Fruit fly (Drosophila melanogaster): Measurements from ENCODE around the gene RhoGEF3.

Gene RhoGEF3

dm6 chr3L:246644-247199, 30.5 kb upstream of the RhoGEF3 start (continued):
- peak; percentile 83 for TF ChIP-seq CG6791 (GFP tag; IDR thresholded peaks at IDR 0.05; ENCODE audit: partially characterized antibody)
- TF ChIP-seq Ssrp (tag; optimal IDR thresholded peaks at IDR 0.05) = no peak
- peak; percentile 78; the same call in 1 of the 2 replicates for TF ChIP-seq Rfx (GFP tag; IDR thresholded peaks at IDR 0.05)
- TF ChIP-seq CG17186 (GFP tag; optimal IDR thresholded peaks at IDR 0.05) = peak; percentile 67
- TF ChIP-seq tup (GFP tag; optimal IDR thresholded peaks at IDR 0.05) = no peak
- TF ChIP-seq sisA (GFP tag; IDR thresholded peaks at IDR 0.05) = no peak
- TF ChIP-seq CG9727 (GFP tag; optimal IDR thresholded peaks at IDR 0.05) = peak; percentile 35
- TF ChIP-seq CG17359 (tag; optimal IDR thresholded peaks at IDR 0.05) = no peak
- peak; percentile 39 for TF ChIP-seq CG10209 (GFP tag; optimal IDR thresholded peaks at IDR 0.05)
- TF ChIP-seq sug (tag; optimal IDR thresholded peaks at IDR 0.05) = no peak
- TF ChIP-seq lov (optimal IDR thresholded peaks at IDR 0.05) = no peak
- TF ChIP-seq lov (GFP tag; IDR thresholded peaks at IDR 0.05) = peak; percentile 76; the same call in 2 of the 3 replicates
- TF ChIP-seq CG3407 (GFP tag; optimal IDR thresholded peaks at IDR 0.05) = no peak
- no peak for TF ChIP-seq CG30431 (GFP tag; optimal IDR thresholded peaks at IDR 0.05)
- TF ChIP-seq CG31224 (GFP tag; IDR thresholded peaks at IDR 0.05) = no peak
- peak; percentile 98 for TF ChIP-seq Myb (GFP tag; optimal IDR thresholded peaks at IDR 0.05)
- no peak; the same call in 1 of the 2 replicates for TF ChIP-seq NFAT (GFP tag; IDR thresholded peaks at IDR 0.05)
- TF ChIP-seq CG8359 (GFP tag; optimal IDR thresholded peaks at IDR 0.05; ENCODE audit: borderline replicate concordance) = no peak

dm6 chr3L:247482-248225, 29.6 kb upstream of the RhoGEF3 start, which contains the start of gene mthl14:
mthl14 (plus strand) TSS chr3L:247491.
- TF ChIP-seq gfzf (GFP tag; optimal IDR thresholded peaks at IDR 0.05) (peak; percentile 53), CG7357 (GFP tag; IDR thresholded peaks at IDR 0.05) (no peak), CG13287 (GFP tag; IDR thresholded peaks at IDR 0.05; ENCODE audit: partially characterized antibody) (no peak), CG33557 (GFP tag; optimal IDR thresholded peaks at IDR 0.05) (peak; percentile 27), amos (GFP tag; IDR thresholded peaks at IDR 0.05; ENCODE audit: partially characterized antibody) (no peak), Blimp-1 (GFP tag; optimal IDR thresholded peaks at IDR 0.05) (no peak), NFAT (GFP tag; IDR thresholded peaks at IDR 0.05) (no peak), CG15011 (GFP tag; optimal IDR thresholded peaks at IDR 0.05) (no peak), CG5245 (GFP tag; optimal IDR thresholded peaks at IDR 0.05) (no peak), ci (GFP tag; IDR thresholded peaks at IDR 0.05) (no peak), CG5180 (GFP tag; optimal IDR thresholded peaks at IDR 0.05) (no peak), CG11398 (GFP tag; optimal IDR thresholded peaks at IDR 0.05) (no peak), GATAe (GFP tag; conservative IDR thresholded peaks at IDR 0.05) (peak; percentile 63; the same call in 1 of the 2 replicates), Antp (GFP tag; optimal IDR thresholded peaks at IDR 0.05) (no peak), Tbp (GFP tag; optimal IDR thresholded peaks at IDR 0.05) (no peak), Ravus (GFP tag; IDR thresholded peaks at IDR 0.05) (no peak), CG8281 (tag; optimal IDR thresholded peaks at IDR 0.05) (no peak), wek (GFP tag; optimal IDR thresholded peaks at IDR 0.05) (no peak), shn (GFP tag; optimal IDR thresholded peaks at IDR 0.05) (no peak), B-H2 (GFP tag; optimal IDR thresholded peaks at IDR 0.05) (no peak), gem (tag; optimal IDR thresholded peaks at IDR 0.05) (no peak), ssp (GFP tag; IDR thresholded peaks at IDR 0.05) (no peak), Nf-YC (tag; optimal IDR thresholded peaks at IDR 0.05) (no peak), CG13775 (GFP tag; optimal IDR thresholded peaks at IDR 0.05) (no peak), az2 (GFP tag; optimal IDR thresholded peaks at IDR 0.05) (no peak), CG3281 (GFP tag; optimal IDR thresholded peaks at IDR 0.05) (peak; percentile 1), Abd-B (GFP tag; optimal IDR thresholded peaks at IDR 0.05) (no peak), corto (GFP tag; optimal IDR thresholded peaks at IDR 0.05) (no peak), Med (GFP tag) (peak; percentile 45), CG1832 (GFP tag; optimal IDR thresholded peaks at IDR 0.05) (no peak), prd (optimal IDR thresholded peaks at IDR 0.05) (no peak), prd (GFP tag; IDR thresholded peaks at IDR 0.05) (no peak)

Measured in whole organism, embryonic.